Fruit fly (Drosophila melanogaster) S2 (cell line): ENCODE measurements around the gene mew.

Experiments
- CG8478 ChIP-seq: fragments of >200 bp; optimal IDR thresholded peaks from 2 replicates; lab custom pipeline; 2018
- CTCF ChIP-seq, 2 experiments: fragments of >200 bp; optimal IDR thresholded peaks; 2 replicates each; lab custom pipeline; 2018

Gene mew

DNA sequence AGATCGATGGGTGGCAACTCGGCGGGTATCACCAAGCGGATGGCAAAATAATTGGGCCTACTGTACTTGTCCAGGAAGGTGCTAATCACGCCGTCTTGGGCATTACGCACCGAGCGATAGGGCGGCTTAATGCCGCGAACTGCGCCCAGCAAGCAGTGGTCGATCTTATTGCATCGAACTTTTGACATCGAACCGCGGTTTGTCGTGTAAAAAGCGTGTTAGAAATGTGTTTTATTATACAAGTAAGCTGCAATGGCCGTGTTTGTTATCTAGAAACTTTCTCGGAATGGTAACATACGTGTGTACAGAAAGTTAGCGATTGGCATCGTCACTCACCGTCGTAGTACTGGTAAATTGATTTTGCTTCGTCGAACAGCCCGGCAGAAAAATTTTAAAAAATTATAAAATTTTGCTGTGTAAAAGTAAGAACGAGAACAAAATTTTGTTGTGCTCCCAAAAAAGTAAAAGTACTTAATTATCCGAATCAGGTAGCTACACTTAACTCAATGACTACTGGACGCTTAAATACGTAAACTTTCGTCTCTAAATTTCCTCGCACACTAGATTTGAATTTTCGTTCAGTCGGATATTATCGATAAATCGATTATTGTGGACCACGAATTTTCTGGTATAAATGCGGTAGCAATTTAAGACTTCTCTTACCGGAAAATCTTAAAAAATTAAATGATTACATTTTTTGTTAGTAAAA is at the start of gene mew, which contains the start of gene CG15742:
Gene mew (minus strand): TSS at position 443 of the 709 bp plus-strand sequence.
Gene CG15742 (minus strand): TSS at position 448 of the 709 bp plus-strand sequence.
- no peak for TF ChIP-seq CG8478 (lab: Kevin White, UChicago)
- peak in 1 of 2 experiments; percentile 17 for TF ChIP-seq CTCF (optimal IDR thresholded peaks at IDR 0.05; lab: Kevin White, UChicago)

DNA sequence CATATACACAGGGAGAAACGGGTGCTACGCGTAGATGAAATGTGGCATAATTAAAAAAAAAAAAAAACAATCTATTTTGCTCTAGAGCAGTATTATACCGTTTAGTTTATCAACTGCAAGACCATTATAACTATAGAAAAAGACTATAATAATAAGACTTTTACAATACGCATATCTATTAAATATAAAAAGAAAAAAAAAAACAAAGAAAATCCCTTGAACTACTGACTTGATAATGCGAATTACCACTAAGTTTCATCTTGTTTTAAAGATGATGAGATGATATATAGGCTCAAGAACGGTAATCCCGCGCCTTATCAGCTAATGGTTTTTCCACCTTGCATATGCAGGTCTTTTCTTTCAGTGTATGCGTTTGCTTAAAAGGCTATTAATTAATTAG is 48.9 kb upstream of the mew start:
- TF ChIP-seq CTCF (optimal IDR thresholded peaks at IDR 0.05; lab: Kevin White, UChicago) (no peak), CG8478 (lab: Kevin White, UChicago) (no peak)

DNA sequence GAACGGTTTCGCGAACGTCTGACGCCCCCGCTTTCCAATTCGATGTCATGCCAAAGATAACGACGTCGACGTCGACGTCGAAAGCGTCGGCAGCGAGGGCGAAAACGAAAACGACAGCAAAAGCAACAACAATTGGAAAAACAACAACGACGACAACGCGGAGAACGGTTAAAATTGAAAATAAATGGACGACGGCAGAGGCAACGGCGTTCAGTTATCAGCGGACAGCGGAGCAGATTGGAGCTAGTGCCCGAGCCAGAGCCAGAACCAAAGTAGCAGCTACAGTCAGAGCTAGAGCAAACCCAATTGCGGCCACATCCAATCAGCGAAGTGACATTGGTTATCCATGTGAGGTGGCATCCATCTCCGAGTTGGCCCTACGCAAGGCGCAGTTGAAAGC is 47.0 kb upstream of the mew start:
- no peak for TF ChIP-seq CTCF (optimal IDR thresholded peaks at IDR 0.05; lab: Kevin White, UChicago)
- no peak for TF ChIP-seq CG8478 (lab: Kevin White, UChicago)

DNA sequence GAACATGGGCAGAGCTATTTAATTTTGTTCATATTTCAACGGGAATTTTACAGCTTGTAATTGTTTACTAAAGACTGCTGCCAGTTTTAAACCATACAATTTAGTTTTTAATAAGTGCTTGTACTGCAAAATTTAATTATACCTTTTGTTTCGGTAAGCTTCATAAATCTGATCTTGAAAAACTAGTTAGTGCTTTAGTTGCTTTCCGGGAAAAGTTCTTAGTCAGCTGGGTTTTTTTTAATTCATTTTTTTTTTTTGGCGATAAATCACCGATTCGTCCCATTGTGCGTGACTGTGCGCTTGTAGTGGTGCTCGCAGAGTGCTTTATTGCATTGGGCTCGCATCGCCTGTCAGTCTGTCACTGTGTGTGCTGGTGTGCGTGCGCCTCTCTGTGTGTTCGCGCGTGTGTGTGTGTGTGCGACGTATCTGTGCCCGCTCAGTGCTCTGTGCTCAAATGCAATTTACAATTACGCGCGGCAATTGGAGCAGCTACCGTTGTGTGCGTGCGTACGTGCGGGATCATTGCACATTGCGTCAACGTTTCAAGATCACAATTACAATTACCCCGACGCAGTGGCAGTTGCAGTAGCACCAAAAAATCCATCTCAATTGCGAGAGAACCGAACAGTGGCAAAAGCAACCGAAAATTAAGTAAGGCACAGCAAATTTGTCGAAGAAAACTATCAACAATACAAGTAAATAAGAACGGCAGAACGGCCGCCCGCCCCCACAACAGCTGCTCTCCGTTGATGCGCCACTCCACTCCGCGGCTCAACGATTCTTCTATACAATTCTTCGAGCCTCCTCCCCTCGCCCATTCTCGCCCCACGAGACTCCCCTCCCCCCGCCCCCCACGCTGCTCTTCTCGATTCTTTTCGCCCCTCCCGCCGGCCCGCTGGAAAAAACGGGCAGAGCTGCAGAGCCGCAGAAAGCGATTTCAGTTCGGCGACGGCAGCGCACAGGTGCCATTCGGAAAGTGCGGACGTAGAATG is 45.7 kb upstream of the mew start:
- TF ChIP-seq CG8478 (lab: Kevin White, UChicago) (no peak), CTCF (optimal IDR thresholded peaks at IDR 0.05; lab: Kevin White, UChicago) (no peak)

DNA sequence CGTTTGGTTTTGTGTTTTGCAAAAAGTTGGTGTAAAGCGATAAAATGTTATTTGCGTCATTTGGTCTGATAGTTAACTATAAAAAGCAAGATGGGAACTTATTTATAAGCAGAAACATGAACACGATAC is 45.1 kb upstream of the mew start, which contains the start of gene IP3K2:
Gene IP3K2 (plus strand): TSS at position 107 of the 129 bp plus-strand sequence.
- TF ChIP-seq CG8478 (lab: Kevin White, UChicago): no peak
- no peak for TF ChIP-seq CTCF (optimal IDR thresholded peaks at IDR 0.05; lab: Kevin White, UChicago)

DNA sequence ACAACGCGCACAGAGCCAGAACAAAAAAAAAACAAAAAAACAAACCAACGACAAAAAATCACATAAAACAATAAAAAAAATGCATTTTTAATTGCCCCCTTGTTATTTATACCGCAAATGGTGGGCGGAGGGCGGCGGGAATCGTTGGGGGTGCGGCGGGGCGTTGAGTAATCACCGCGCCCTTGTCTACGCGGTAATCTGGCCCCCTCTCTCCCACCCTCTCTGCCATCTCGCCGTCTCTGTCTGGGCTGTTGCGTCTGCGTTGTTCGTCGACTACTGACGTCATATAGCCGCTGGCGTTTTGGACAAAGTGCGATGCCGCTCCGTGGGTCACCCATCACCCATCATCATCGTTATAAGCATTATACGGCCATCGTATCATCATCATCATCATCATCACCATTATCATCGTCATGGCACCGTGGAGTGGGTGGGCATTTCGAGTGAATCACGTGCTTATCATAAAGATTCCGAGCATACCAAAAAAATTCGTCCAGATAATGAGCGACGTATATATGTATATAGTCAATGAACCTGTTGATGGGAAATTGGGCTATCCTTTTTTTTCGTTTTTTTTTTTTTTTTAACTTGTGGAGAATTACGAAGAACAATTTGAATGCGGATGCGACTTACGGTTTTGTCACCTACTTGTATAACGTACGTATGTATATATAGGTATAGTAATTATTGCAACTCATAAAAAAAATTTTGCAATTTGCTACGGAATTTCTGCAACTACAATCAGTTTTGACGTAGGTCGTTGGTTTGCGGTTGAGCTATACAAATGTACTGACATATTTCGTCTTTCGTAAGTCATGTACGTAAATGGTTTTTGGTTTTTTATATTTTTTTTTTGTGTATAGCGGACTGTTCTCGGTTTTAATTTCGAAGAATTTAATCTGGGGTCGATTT is 44.6 kb upstream of the mew start:
- TF ChIP-seq CG8478 (lab: Kevin White, UChicago) (no peak), CTCF (optimal IDR thresholded peaks at IDR 0.05; lab: Kevin White, UChicago) (no peak)

DNA sequence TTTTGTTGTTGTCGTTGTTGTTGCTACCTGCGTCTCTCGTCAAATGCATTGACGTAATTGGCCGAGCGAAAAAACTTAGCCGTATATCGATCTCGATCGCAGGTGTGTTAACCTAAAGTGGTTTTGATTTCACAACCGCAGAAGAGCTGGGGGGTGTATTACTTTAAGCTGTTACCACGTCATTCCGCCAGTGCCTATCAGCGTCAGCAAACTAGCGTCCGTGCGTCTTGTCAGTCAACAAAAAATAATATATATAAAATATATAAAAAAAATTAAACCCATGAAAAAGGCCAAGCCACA is 44.0 kb upstream of the mew start, which contains the start of gene CG1764:
Gene CG1764 (minus strand): TSS at position 101 of the 300 bp plus-strand sequence.
- TF ChIP-seq CG8478 (lab: Kevin White, UChicago): no peak
- TF ChIP-seq CTCF (optimal IDR thresholded peaks at IDR 0.05; lab: Kevin White, UChicago): no peak

DNA sequence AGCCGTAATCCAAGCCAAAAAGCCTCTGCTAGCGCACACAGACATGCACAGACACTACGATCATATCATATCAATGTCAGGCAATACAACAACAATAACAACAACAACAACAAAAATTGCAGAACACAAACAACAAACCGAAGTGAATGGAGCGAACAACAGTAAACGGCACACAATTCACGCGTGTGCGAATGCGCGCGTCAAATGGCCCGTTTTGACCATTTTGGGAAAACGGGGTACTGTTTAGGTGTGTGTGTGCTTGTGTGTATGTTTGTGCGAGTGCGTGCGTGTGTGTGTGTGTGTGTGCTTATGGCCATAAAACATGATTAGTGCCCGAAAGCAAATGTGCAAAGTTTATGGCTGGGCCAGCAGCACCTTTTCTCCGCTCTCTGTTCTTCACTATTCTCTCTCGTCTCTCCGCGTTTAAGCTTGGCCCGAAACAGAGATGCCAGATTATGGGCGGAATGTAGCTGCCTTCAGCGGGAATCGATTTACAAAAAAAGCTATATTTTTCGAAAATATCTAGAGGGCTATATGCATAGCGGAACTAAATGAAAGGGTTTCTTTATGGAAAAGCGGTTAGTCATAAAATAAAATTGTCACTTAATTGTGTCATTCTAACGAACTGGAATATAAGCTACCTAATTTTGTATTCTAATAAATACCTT is 42.7 kb upstream of the mew start:
- TF ChIP-seq CG8478 (lab: Kevin White, UChicago) (no peak), CTCF (optimal IDR thresholded peaks at IDR 0.05; lab: Kevin White, UChicago) (no peak)

DNA sequence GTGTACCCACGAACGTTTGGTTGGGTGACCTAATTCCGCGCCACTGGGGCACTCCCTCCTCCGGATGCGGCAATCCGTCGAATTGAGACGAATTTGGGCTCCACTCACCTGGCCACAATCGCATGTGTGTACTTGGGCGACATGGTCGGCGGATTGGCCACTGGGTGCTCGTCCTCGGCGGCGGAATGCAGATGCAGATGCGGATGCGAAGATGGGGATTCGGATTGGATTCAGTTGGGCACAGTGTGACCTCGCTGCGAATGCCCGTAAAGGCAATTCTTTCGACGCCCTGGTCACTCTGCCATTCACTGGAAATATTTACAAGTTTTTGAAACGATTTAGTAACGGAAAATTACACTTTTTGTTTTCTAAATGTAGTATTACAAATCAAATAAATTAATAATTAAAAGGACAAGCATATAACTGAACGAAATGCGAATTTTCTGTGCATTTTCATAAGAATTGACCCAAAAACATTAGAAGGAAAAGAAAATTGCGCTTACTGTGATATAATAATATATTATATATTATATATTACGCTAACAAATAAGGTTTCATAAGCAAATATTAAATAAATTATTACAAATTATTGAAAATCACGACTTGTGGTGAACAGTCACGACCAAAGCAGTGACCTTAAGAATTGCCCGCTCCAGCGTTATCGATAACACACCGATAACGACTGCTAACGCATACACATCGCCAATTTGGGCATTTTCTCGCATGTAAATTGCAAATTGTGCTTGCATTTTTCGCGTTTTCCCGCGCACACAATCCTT is 38.3 kb upstream of the mew start, which contains the start of gene CG1622:
Gene CG1622 (plus strand): TSS at position 678 of the 779 bp plus-strand sequence.
- TF ChIP-seq CG8478 (lab: Kevin White, UChicago) (no peak), CTCF (optimal IDR thresholded peaks at IDR 0.05; lab: Kevin White, UChicago) (no peak)

DNA sequence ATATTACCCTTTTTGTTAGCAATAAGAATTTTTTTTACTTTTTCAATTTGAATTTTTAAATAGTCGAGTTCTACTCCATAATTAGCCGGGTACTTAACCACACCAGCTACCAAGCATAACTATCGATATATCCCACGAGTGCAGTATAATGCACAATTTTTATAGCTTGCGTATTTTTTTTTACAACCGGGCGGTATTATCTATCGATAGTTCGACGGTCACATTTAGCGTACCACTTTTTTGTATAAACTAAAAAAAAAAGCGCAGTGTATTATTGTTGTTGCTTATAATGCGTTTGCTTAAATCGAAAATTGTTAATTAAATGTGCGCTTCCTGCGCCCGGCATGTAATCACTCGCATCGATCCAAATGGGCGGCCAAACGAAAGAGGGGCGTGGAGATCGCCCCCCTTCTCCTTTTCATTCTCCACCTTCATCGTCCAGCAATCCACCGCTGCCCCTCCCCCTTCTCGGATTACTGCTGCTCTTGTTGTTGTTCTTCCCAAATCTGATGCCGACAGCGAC is 29.6 kb upstream of the mew start, which contains the start of gene Remo:
Gene Remo (plus strand): TSS at position 198 of the 523 bp plus-strand sequence.
- TF ChIP-seq CTCF (optimal IDR thresholded peaks at IDR 0.05; lab: Kevin White, UChicago): peak; percentile 10 to 40
- no peak for TF ChIP-seq CG8478 (lab: Kevin White, UChicago)

DNA sequence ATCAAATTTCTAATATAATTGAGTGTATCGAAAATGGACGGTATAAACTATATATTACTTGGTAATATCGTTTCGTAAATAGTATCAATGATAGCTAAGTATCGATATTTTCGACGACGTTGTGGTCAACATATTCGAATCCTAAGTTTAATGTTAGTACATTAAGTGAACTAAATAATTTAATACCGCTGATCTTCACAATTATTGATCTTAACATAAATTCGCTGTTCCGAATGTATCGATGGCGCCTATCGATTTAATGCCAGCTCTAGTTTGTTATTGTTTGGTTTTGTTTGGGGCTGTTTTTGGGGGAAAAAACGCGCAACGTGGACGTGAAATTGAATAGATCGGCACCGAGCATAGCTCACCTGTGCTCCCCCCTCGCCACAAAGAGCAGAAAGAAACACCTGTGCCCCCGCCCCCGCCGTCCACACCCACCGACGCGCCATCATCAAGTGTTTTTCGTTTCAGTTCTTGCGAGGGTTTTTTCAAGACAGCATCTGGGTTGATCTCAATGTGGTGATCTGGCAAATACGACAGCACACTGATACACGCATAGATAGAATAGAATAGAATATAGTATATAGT is 27.6 kb upstream of the mew start:
- TF ChIP-seq CTCF (optimal IDR thresholded peaks at IDR 0.05; lab: Kevin White, UChicago) (no peak), CG8478 (lab: Kevin White, UChicago) (no peak)

DNA sequence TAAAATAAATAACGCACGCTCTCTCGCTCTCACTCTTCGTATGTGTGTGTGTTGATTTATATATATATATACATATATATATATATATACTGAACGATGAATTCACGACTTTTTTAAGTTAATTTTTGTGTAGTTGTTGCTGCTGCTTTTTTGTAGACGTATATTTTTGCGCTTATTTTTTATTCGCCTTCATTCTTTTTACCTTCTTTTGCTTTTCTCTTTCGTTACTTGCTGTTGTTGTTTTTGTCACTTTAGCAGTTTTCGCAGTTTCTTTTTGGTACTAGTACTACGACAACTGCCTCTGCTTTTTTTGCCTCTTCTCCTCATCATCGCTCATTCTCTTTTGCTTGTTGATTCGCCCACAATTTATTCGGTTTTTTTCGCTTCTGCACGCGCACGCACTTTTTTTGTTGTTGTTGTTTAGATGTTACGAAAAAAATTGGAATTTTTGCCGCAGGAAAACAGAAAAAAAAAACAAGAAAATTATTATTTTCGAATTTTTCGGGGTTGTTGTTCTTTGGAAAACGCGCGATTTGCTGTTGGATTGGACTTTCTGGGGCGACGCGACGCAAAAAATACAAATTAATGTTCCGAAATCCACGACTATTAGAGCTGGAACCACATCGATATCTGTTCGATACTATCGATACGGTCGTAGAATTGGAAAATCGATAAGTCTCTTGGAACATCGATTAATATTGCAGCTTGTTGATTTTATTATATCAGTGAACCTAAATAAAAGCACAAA is 26.9 kb upstream of the mew start, which contains the start of the genes HDAC4 and CG15743:
Gene HDAC4 (minus strand): TSS at position 632 of the 748 bp plus-strand sequence.
Gene CG15743 (plus strand): TSS at position 707 of the 748 bp plus-strand sequence.
- TF ChIP-seq CG8478 (lab: Kevin White, UChicago) (no peak), CTCF (optimal IDR thresholded peaks at IDR 0.05; lab: Kevin White, UChicago) (no peak)
